Fruit fly (Drosophila melanogaster): Measurements from ENCODE around the gene CG9497.

CG9497 gene

DNA sequence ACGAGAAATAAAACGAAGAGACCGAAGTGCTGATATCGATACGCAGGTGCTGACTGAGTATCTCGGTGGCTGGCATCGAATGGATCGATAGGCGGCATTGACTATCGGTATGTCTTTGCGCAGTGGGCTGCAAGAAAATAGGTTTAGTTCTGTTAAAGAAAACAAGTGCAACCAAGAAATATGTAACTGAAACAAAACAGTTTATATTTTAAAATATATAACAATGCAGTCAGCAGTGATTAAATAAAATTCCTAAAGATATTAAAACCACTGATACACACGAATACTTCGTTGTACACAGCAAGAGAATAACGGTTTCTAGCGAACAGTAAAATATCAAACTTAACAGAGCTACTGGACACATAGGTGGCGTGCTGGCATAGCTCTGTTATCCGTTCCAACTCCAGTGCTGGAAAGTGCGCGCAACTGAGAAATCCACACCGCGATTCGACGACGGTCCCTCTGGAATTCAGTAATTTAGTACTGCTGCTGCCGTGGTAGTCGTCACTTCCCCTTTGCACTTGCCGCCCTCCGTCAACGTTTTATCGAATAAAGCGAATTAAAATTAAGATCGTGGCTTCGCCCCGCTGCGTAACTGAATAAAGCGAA is 9.8 kb downstream of the CG9497 start, which contains the start of the genes Pez and Cpr:
Gene Pez, minus strand, starts transcription at position 305 of the 609 bp plus-strand sequence.
Gene Cpr, plus strand, starts transcription at position 470 of the 609 bp plus-strand sequence.
- TF ChIP-seq Hr78 (GFP tag; optimal IDR thresholded peaks at IDR 0.05) (no peak), foxo (GFP tag; optimal IDR thresholded peaks at IDR 0.05) (no peak), ey (GFP tag; optimal IDR thresholded peaks at IDR 0.05) (peak; percentile 17), HLH106 (tag; optimal IDR thresholded peaks at IDR 0.05) (no peak), br (GFP tag; optimal IDR thresholded peaks at IDR 0.05) (peak; percentile 44), Myc (optimal IDR thresholded peaks at IDR 0.05) (no peak), brk (GFP tag; optimal IDR thresholded peaks at IDR 0.05) (no peak), dl (GFP tag; optimal IDR thresholded peaks at IDR 0.05; ENCODE audit: insufficient read depth in 1 of 2, partially characterized antibody in 2 of 2) (no peak), Hr83 (GFP tag; optimal IDR thresholded peaks at IDR 0.05; ENCODE audit: poor library complexity, severe bottlenecking) (peak; percentile 46), CG32264 (GFP tag; optimal IDR thresholded peaks at IDR 0.05) (no peak), dmrt93B (GFP tag; optimal IDR thresholded peaks at IDR 0.05) (no peak), usp (GFP tag; optimal IDR thresholded peaks at IDR 0.05) (no peak), Dif (GFP tag; optimal IDR thresholded peaks at IDR 0.05; ENCODE audit: partially characterized antibody) (no peak), pan (optimal IDR thresholded peaks at IDR 0.05) (no peak), sage (GFP tag; optimal IDR thresholded peaks at IDR 0.05) (peak; percentile 16), Vsx2 (GFP tag; optimal IDR thresholded peaks at IDR 0.05; ENCODE audit: partially characterized antibody) (no peak), Abd-B (GFP tag; optimal IDR thresholded peaks at IDR 0.05) (no peak), OdsH (GFP tag; optimal IDR thresholded peaks at IDR 0.05) (no peak), tai (GFP tag; optimal IDR thresholded peaks at IDR 0.05) (no peak), psq (GFP tag; optimal IDR thresholded peaks at IDR 0.05) (no peak), fru (GFP tag; optimal IDR thresholded peaks at IDR 0.05) (peak; percentile 85), Rel (GFP tag; optimal IDR thresholded peaks at IDR 0.05) (no peak), Rel (tag; optimal IDR thresholded peaks at IDR 0.05) (peak; percentile 26), Hnf4 (GFP tag; optimal IDR thresholded peaks at IDR 0.05) (no peak), Mio (GFP tag; optimal IDR thresholded peaks at IDR 0.05) (no peak), Dfd (GFP tag; optimal IDR thresholded peaks at IDR 0.05) (no peak), Sp1 (GFP tag; optimal IDR thresholded peaks at IDR 0.05) (peak; percentile 9), h (GFP tag; optimal IDR thresholded peaks at IDR 0.05) (peak; percentile 66), CG9705 (GFP tag; optimal IDR thresholded peaks at IDR 0.05) (no peak), N (GFP tag; optimal IDR thresholded peaks at IDR 0.05) (no peak), rgr (GFP tag; optimal IDR thresholded peaks at IDR 0.05) (no peak), dsf (GFP tag; optimal IDR thresholded peaks at IDR 0.05; ENCODE audit: borderline replicate concordance) (no peak), woc (GFP tag; optimal IDR thresholded peaks at IDR 0.05) (no peak), Jra (GFP tag; optimal IDR thresholded peaks at IDR 0.05) (no peak), sv (GFP tag; optimal IDR thresholded peaks at IDR 0.05) (peak; percentile 21), lola (GFP tag; optimal IDR thresholded peaks at IDR 0.05) (no peak)

dm6 chr2L:6337843-6338366 is 10.3 kb downstream of the CG9497 start:
- TF ChIP-seq Myc (optimal IDR thresholded peaks at IDR 0.05) (peak; percentile 58), fru (GFP tag; optimal IDR thresholded peaks at IDR 0.05) (no peak), Sp1 (GFP tag; optimal IDR thresholded peaks at IDR 0.05) (no peak)

- TF ChIP-seq HLH106 (tag; optimal IDR thresholded peaks at IDR 0.05) (no peak), N (GFP tag; optimal IDR thresholded peaks at IDR 0.05) (no peak), usp (GFP tag; optimal IDR thresholded peaks at IDR 0.05) (no peak), dl (GFP tag; optimal IDR thresholded peaks at IDR 0.05; ENCODE audit: insufficient read depth in 1 of 2, partially characterized antibody in 2 of 2) (peak in 1 of 2 experiments; percentile 36), Jra (GFP tag; optimal IDR thresholded peaks at IDR 0.05) (no peak), CrebA (GFP tag; optimal IDR thresholded peaks at IDR 0.05; ENCODE audit: borderline replicate concordance) (no peak), Dif (GFP tag; optimal IDR thresholded peaks at IDR 0.05; ENCODE audit: partially characterized antibody) (peak; percentile 58), Vsx2 (GFP tag; optimal IDR thresholded peaks at IDR 0.05; ENCODE audit: partially characterized antibody) (no peak), Myc (optimal IDR thresholded peaks at IDR 0.05) (no peak), CG9705 (GFP tag; optimal IDR thresholded peaks at IDR 0.05) (peak; percentile 31), sage (GFP tag; optimal IDR thresholded peaks at IDR 0.05) (peak; percentile 4), Hnf4 (GFP tag; optimal IDR thresholded peaks at IDR 0.05) (no peak), Hr83 (GFP tag; optimal IDR thresholded peaks at IDR 0.05; ENCODE audit: poor library complexity, severe bottlenecking) (peak; percentile 42), Mio (GFP tag; optimal IDR thresholded peaks at IDR 0.05) (no peak), jim (GFP tag; optimal IDR thresholded peaks at IDR 0.05) (peak; percentile 35), ey (GFP tag; optimal IDR thresholded peaks at IDR 0.05) (no peak), dsf (GFP tag; optimal IDR thresholded peaks at IDR 0.05; ENCODE audit: borderline replicate concordance) (no peak), Hr78 (GFP tag; optimal IDR thresholded peaks at IDR 0.05) (no peak), woc (GFP tag; optimal IDR thresholded peaks at IDR 0.05) (no peak), foxo (GFP tag; optimal IDR thresholded peaks at IDR 0.05) (peak in 1 of 2 experiments; percentile 81), lola (GFP tag; optimal IDR thresholded peaks at IDR 0.05) (no peak), rgr (GFP tag; optimal IDR thresholded peaks at IDR 0.05) (no peak), psq (GFP tag; optimal IDR thresholded peaks at IDR 0.05) (no peak), pan (optimal IDR thresholded peaks at IDR 0.05) (no peak), OdsH (GFP tag; optimal IDR thresholded peaks at IDR 0.05) (peak; percentile 23), br (GFP tag; optimal IDR thresholded peaks at IDR 0.05) (peak; percentile 69), sv (GFP tag; optimal IDR thresholded peaks at IDR 0.05) (no peak), fru (GFP tag; optimal IDR thresholded peaks at IDR 0.05) (no peak), Abd-B (GFP tag; optimal IDR thresholded peaks at IDR 0.05) (peak; percentile 47), Dfd (GFP tag; optimal IDR thresholded peaks at IDR 0.05) (no peak), h (GFP tag; optimal IDR thresholded peaks at IDR 0.05) (peak; percentile 42), CG32264 (GFP tag; optimal IDR thresholded peaks at IDR 0.05) (peak; percentile 56), brk (GFP tag; optimal IDR thresholded peaks at IDR 0.05) (no peak), dmrt93B (GFP tag; optimal IDR thresholded peaks at IDR 0.05) (no peak), tai (GFP tag; optimal IDR thresholded peaks at IDR 0.05) (no peak), Rel (GFP tag; optimal IDR thresholded peaks at IDR 0.05) (peak; percentile 90), Rel (tag; optimal IDR thresholded peaks at IDR 0.05) (peak; percentile 69), GATAd (GFP tag; optimal IDR thresholded peaks at IDR 0.05) (no peak), Sp1 (GFP tag; optimal IDR thresholded peaks at IDR 0.05) (peak; percentile 89)
Observed at dm6 chr2L:6324386-6324744, 23.9 kb downstream of the CG9497 start.
